Fruit fly (Drosophila melanogaster): Measurements from ENCODE around the gene Dd.

The Dd gene

DNA sequence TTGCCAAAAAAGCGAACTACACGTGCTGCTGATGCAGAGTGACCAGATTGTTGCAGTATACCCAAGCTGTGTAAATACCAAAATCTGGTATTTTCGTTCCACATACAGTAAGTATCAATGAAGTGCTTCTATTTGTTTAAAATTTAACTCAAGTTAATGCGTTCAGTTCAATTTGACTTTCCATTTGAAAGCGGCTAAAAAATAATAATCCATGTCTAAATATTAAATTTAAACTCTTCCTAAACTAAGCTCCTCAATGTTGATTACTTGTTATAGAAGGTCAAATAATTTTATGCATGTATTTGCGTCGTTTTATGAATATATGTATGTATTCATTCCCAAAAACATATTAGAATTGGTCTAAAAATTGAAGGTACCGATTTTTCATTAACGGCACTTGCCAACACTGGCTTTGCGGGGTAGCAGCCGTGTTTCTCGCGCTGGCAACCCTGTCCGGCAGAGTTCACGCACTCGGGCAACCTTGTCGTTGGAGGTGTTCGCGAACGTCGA lies 26.0 kb upstream of the Dd start, which contains the start of the genes peng and sol:
Gene peng, minus strand, starts transcription at position 44 of the 510 bp plus-strand sequence.
Gene sol, plus strand, starts transcription at position 481 of the 510 bp plus-strand sequence.
- peak; percentile 79 for TF ChIP-seq CG1620 (GFP tag; optimal IDR thresholded peaks at IDR 0.05)
- no peak for TF ChIP-seq CG7045 (GFP tag; optimal IDR thresholded peaks at IDR 0.05)
- TF ChIP-seq cic (GFP tag; optimal IDR thresholded peaks at IDR 0.05) = no peak
- no peak for TF ChIP-seq cnc (optimal IDR thresholded peaks at IDR 0.05)
- TF ChIP-seq ovo (GFP tag; optimal IDR thresholded peaks at IDR 0.05) = peak; percentile 29
- peak; percentile 46 for TF ChIP-seq tj (GFP tag; optimal IDR thresholded peaks at IDR 0.05)
- TF ChIP-seq Hr96 (GFP tag; optimal IDR thresholded peaks at IDR 0.05) = no peak
- peak; percentile 2 for TF ChIP-seq CG33017 (tag; optimal IDR thresholded peaks at IDR 0.05)
- TF ChIP-seq CG5204 (GFP tag; optimal IDR thresholded peaks at IDR 0.05) = no peak
- TF ChIP-seq toe (GFP tag; optimal IDR thresholded peaks at IDR 0.05) = peak; percentile 66
- TF ChIP-seq pad (GFP tag; optimal IDR thresholded peaks at IDR 0.05) = peak; percentile 72
- peak; percentile 97 for TF ChIP-seq CG14711 (tag; optimal IDR thresholded peaks at IDR 0.05)
- TF ChIP-seq kay (GFP tag; ENCODE audit: borderline replicate concordance) = no peak
- peak; percentile 26 for TF ChIP-seq Clk (GFP tag; optimal IDR thresholded peaks at IDR 0.05)
- peak; percentile 79 for TF ChIP-seq CG7101 (tag; optimal IDR thresholded peaks at IDR 0.05)
- peak; percentile 80 for TF ChIP-seq Crg-1 (GFP tag; optimal IDR thresholded peaks at IDR 0.05)
- TF ChIP-seq CG12768 (GFP tag; optimal IDR thresholded peaks at IDR 0.05) = no peak
- peak; percentile 68 for TF ChIP-seq bab1 (GFP tag; optimal IDR thresholded peaks at IDR 0.05)
- peak; percentile 80 for TF ChIP-seq CG11617 (GFP tag; optimal IDR thresholded peaks at IDR 0.05)
- TF ChIP-seq Mnt (GFP tag; optimal IDR thresholded peaks at IDR 0.05) = peak; percentile 98

dm6 chrX:21345036-21345500 lies 21.3 kb upstream of the Dd start, which contains the start of gene dod:
Gene dod (plus strand): TSS chrX:21345358.
- TF ChIP-seq CG1620 (GFP tag; optimal IDR thresholded peaks at IDR 0.05) = peak; percentile 58
- peak; percentile 45 for TF ChIP-seq tj (GFP tag; optimal IDR thresholded peaks at IDR 0.05)
- TF ChIP-seq pad (GFP tag; optimal IDR thresholded peaks at IDR 0.05) = peak; percentile 35
- TF ChIP-seq CG11617 (GFP tag; optimal IDR thresholded peaks at IDR 0.05) = peak; percentile 40
- no peak for TF ChIP-seq ovo (GFP tag; optimal IDR thresholded peaks at IDR 0.05)
- TF ChIP-seq CG33017 (tag; optimal IDR thresholded peaks at IDR 0.05) = peak; percentile 1
- TF ChIP-seq bab1 (GFP tag; optimal IDR thresholded peaks at IDR 0.05) = peak; percentile 77
- peak; percentile 2 for TF ChIP-seq toe (GFP tag; optimal IDR thresholded peaks at IDR 0.05)
- TF ChIP-seq Clk (GFP tag; optimal IDR thresholded peaks at IDR 0.05) = no peak
- TF ChIP-seq CG12768 (GFP tag; optimal IDR thresholded peaks at IDR 0.05) = no peak
- peak; percentile 94 for TF ChIP-seq Mnt (GFP tag; optimal IDR thresholded peaks at IDR 0.05)
- no peak for TF ChIP-seq kay (GFP tag; ENCODE audit: borderline replicate concordance)
- no peak for TF ChIP-seq cic (GFP tag; optimal IDR thresholded peaks at IDR 0.05)
- no peak for TF ChIP-seq Hr96 (GFP tag; optimal IDR thresholded peaks at IDR 0.05)
- peak; percentile 4 for TF ChIP-seq CG7045 (GFP tag; optimal IDR thresholded peaks at IDR 0.05)
- peak; percentile 41 for TF ChIP-seq CG14711 (tag; optimal IDR thresholded peaks at IDR 0.05)
- TF ChIP-seq cnc (optimal IDR thresholded peaks at IDR 0.05) = no peak
- peak; percentile 56 for TF ChIP-seq CG7101 (tag; optimal IDR thresholded peaks at IDR 0.05)
- no peak for TF ChIP-seq Crg-1 (GFP tag; optimal IDR thresholded peaks at IDR 0.05)
- TF ChIP-seq CG5204 (GFP tag; optimal IDR thresholded peaks at IDR 0.05) = no peak

DNA sequence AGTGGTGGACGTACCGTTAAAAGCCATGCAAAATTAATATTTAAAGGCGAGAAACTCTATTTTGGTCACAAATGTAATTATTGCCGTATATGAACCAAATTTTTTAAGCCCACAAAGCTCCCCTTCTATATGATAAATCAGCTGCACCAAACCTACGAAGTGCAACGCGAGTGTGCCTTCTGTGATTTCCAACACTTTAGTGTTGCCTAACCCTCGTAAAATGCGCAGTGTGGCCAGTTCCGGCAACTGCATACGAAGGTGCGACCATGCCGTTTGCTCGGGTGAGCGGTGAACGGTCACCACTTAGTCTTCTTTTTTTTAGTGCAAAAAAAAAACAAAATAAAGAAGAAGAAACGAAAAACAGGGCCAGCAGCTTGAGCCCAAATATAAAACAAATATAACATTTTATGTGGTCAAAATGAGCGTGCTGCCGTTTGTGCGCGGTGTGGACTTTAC lies 15.7 kb upstream of the Dd start, which contains the start of the genes tty and fliI:
Gene tty, minus strand, starts transcription at position 201 of the 456 bp plus-strand sequence.
Gene fliI, plus strand, starts transcription at position 266 of the 456 bp plus-strand sequence.
- TF ChIP-seq cic (GFP tag; optimal IDR thresholded peaks at IDR 0.05) = peak; percentile 58
- peak; percentile 88 for TF ChIP-seq Mnt (GFP tag; optimal IDR thresholded peaks at IDR 0.05)
- TF ChIP-seq CG1620 (GFP tag; optimal IDR thresholded peaks at IDR 0.05) = peak; percentile 85
- peak; percentile 87 for TF ChIP-seq Hr96 (GFP tag; optimal IDR thresholded peaks at IDR 0.05)
- TF ChIP-seq pad (GFP tag; optimal IDR thresholded peaks at IDR 0.05) = peak; percentile 74
- TF ChIP-seq cnc (optimal IDR thresholded peaks at IDR 0.05) = no peak
- peak; percentile 49 for TF ChIP-seq CG33017 (tag; optimal IDR thresholded peaks at IDR 0.05)
- TF ChIP-seq toe (GFP tag; optimal IDR thresholded peaks at IDR 0.05) = peak; percentile 67
- TF ChIP-seq kay (GFP tag; ENCODE audit: borderline replicate concordance) = no peak
- TF ChIP-seq CG14711 (tag; optimal IDR thresholded peaks at IDR 0.05) = peak; percentile 96
- TF ChIP-seq tj (GFP tag; optimal IDR thresholded peaks at IDR 0.05) = peak; percentile 77
- TF ChIP-seq CG12768 (GFP tag; optimal IDR thresholded peaks at IDR 0.05) = peak; percentile 58
- TF ChIP-seq CG5204 (GFP tag; optimal IDR thresholded peaks at IDR 0.05) = peak; percentile 65
- TF ChIP-seq CG7101 (tag; optimal IDR thresholded peaks at IDR 0.05) = peak; percentile 82
- peak; percentile 85 for TF ChIP-seq CG11617 (GFP tag; optimal IDR thresholded peaks at IDR 0.05)
- peak; percentile 60 for TF ChIP-seq CG7045 (GFP tag; optimal IDR thresholded peaks at IDR 0.05)
- peak; percentile 70 for TF ChIP-seq Crg-1 (GFP tag; optimal IDR thresholded peaks at IDR 0.05)
- TF ChIP-seq Clk (GFP tag; optimal IDR thresholded peaks at IDR 0.05) = peak; percentile 48
- peak; percentile 87 for TF ChIP-seq ovo (GFP tag; optimal IDR thresholded peaks at IDR 0.05)
- peak; percentile 87 for TF ChIP-seq bab1 (GFP tag; optimal IDR thresholded peaks at IDR 0.05)

DNA sequence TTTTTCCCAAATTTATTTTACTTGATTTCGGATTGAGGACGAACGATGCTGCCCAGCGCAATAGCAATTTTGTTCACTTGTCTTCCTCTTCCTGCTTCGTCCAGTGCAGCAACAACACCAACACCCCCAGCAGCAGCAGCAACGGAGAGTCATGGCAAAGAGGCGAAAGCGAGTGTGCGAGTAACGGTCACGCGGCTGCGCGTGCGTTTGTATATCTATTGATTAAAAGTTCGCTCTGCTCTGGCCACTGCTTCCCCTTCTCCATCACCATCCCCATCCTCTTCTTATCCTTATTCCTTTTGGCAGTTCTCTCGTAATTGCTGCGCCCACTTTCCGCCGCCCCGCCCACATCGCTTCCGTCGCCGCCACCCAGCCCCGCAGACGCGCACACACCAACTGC lies 14.3 kb upstream of the Dd start:
- TF ChIP-seq CG12768 (GFP tag; optimal IDR thresholded peaks at IDR 0.05) = no peak
- TF ChIP-seq ovo (GFP tag; optimal IDR thresholded peaks at IDR 0.05) = peak; percentile 18

DNA sequence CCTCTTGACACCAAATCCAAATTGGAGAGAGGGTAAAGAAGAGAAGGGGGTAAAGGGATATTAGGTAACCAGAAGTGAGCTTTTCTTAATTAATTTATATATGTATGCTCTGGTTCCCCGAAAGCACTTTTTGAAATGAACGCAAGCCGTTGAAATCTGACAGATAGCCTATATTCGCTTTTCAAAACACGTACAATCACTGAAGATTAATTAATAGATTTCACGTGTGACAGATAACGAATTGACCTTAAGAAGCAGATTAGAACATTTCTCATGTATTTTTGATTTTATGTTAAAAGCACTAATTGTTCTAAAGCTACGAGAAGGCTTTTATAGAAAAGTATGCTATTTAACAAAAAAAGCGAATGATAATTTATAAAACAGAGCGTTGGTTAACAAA lies 13.2 kb upstream of the Dd start:
- TF ChIP-seq tj (GFP tag; optimal IDR thresholded peaks at IDR 0.05) (no peak), cnc (optimal IDR thresholded peaks at IDR 0.05) (no peak), bab1 (GFP tag; optimal IDR thresholded peaks at IDR 0.05) (no peak), pad (GFP tag; optimal IDR thresholded peaks at IDR 0.05) (no peak), CG7045 (GFP tag; optimal IDR thresholded peaks at IDR 0.05) (no peak), Hr96 (GFP tag; optimal IDR thresholded peaks at IDR 0.05) (no peak), Crg-1 (GFP tag; optimal IDR thresholded peaks at IDR 0.05) (no peak), kay (GFP tag; ENCODE audit: borderline replicate concordance) (no peak), CG12768 (GFP tag; optimal IDR thresholded peaks at IDR 0.05) (no peak), CG7101 (tag; optimal IDR thresholded peaks at IDR 0.05) (no peak), Mnt (GFP tag; optimal IDR thresholded peaks at IDR 0.05) (no peak), CG5204 (GFP tag; optimal IDR thresholded peaks at IDR 0.05) (no peak), CG1620 (GFP tag; optimal IDR thresholded peaks at IDR 0.05) (no peak), CG33017 (tag; optimal IDR thresholded peaks at IDR 0.05) (no peak), ovo (GFP tag; optimal IDR thresholded peaks at IDR 0.05) (no peak)
